Fruit fly (Drosophila melanogaster) whole organism, embryonic: ENCODE results near the gene Rpt5.

Source experiments
- Bdp1 ChIP-seq: fragments of 200-800 bp; sonication (Bioruptor generic); optimal IDR thresholded peaks from 3 replicates; lab custom pipeline; 2016; ENCODE audit warnings: missing biosample characterization, missing genetic modification characterization
- CG10267 ChIP-seq: fragments of 200-800 bp; sonication (Bioruptor generic); optimal IDR thresholded peaks from 2 replicates; lab custom pipeline; 2018; ENCODE audit warnings: missing biosample characterization, mild to moderate bottlenecking, missing genetic modification characterization, moderate library complexity
- CG10959 ChIP-seq: fragments of 200-800 bp; sonication (Bioruptor generic); IDR thresholded peaks from 2 replicates; pipeline ENCODE4 v1.3.6; 2022; ENCODE audit warnings: missing biosample characterization, missing genetic modification characterization
- CG10979 ChIP-seq: fragments of 200-800 bp; sonication (Bioruptor generic); optimal IDR thresholded peaks from 2 replicates; lab custom pipeline; 2018; ENCODE audit warnings: missing biosample characterization, mild to moderate bottlenecking, missing genetic modification characterization, moderate library complexity
- CG13424 ChIP-seq: fragments of 200-800 bp; sonication (Bioruptor generic); optimal IDR thresholded peaks from 2 replicates; lab custom pipeline; 2019; ENCODE audit warnings: missing biosample characterization, mild to moderate bottlenecking, missing genetic modification characterization, moderate library complexity
- CG13894 ChIP-seq: fragments of 200-800 bp; sonication (Bioruptor generic); optimal IDR thresholded peaks from 3 replicates; lab custom pipeline; 2018; ENCODE audit warnings: missing biosample characterization, mild to moderate bottlenecking, missing genetic modification characterization, moderate library complexity
- CG17829 ChIP-seq: fragments of 200-800 bp; optimal IDR thresholded peaks from 2 replicates; lab custom pipeline; 2019; ENCODE audit warnings: missing biosample characterization, mild to moderate bottlenecking, missing genetic modification characterization, moderate library complexity
- CG18262 ChIP-seq: fragments of 200-800 bp; optimal IDR thresholded peaks from 3 replicates; lab custom pipeline; 2019; ENCODE audit warnings: missing biosample characterization, mild to moderate bottlenecking, missing genetic modification characterization, moderate library complexity
- CG2678 ChIP-seq: fragments of 200-800 bp; sonication (Bioruptor generic); optimal IDR thresholded peaks from 3 replicates; lab custom pipeline; 2019; ENCODE audit warnings: missing biosample characterization, mild to moderate bottlenecking, missing genetic modification characterization, moderate library complexity
- CG2712 ChIP-seq: fragments of 200-800 bp; optimal IDR thresholded peaks from 3 replicates; lab custom pipeline; 2019; ENCODE audit warnings: missing biosample characterization, mild to moderate bottlenecking, missing genetic modification characterization, moderate library complexity
- CG31441 ChIP-seq: fragments of 200-800 bp; sonication (Bioruptor generic); IDR thresholded peaks from 2 replicates; pipeline ENCODE4 v1.3.6; 2022; ENCODE audit warnings: missing biosample characterization, missing genetic modification characterization
- CG32772 ChIP-seq: fragments of 200-800 bp; sonication (Bioruptor generic); IDR thresholded peaks from 2 replicates; pipeline ENCODE4 v1.3.6; 2022; ENCODE audit warnings: missing biosample characterization, missing genetic modification characterization
- CG3995 ChIP-seq: fragments of 200-800 bp; sonication (Bioruptor generic); optimal IDR thresholded peaks from 3 replicates; lab custom pipeline; 2016; ENCODE audit warnings: missing biosample characterization, missing genetic modification characterization
- CG4424 ChIP-seq: fragments of 200-800 bp; sonication (Bioruptor generic); optimal IDR thresholded peaks from 3 replicates; lab custom pipeline; 2016; ENCODE audit warnings: missing biosample characterization, missing genetic modification characterization
- CG7839 ChIP-seq: fragments of 200-800 bp; sonication (Bioruptor generic); optimal IDR thresholded peaks from 3 replicates; lab custom pipeline; 2018; ENCODE audit warnings: missing biosample characterization, mild to moderate bottlenecking, missing genetic modification characterization, moderate library complexity
- CG8290 ChIP-seq, 3 experiments: fragments of 200-800 bp; sonication (Bioruptor generic); optimal IDR thresholded peaks; 2 replicates each; lab custom pipeline; 2016 to 2019; ENCODE audit warnings: missing biosample characterization in 3 of 3, missing genetic modification characterization in 3 of 3, mild to moderate bottlenecking in 2 of 3, moderate library complexity in 1 of 3
- CG8478 ChIP-seq: fragments of >200 bp; optimal IDR thresholded peaks from 2 replicates; lab custom pipeline; 2018
- CG9215 ChIP-seq: fragments of 200-800 bp; sonication (Bioruptor generic); IDR thresholded peaks from 2 replicates; pipeline ENCODE4 v1.3.6; 2022; ENCODE audit warnings: missing biosample characterization, missing genetic modification characterization
- Drgx ChIP-seq: fragments of 200-800 bp; sonication (Bioruptor generic); IDR thresholded peaks from 2 replicates; pipeline ENCODE4 v1.3.6; 2022; ENCODE audit warnings: missing biosample characterization, missing genetic modification characterization
- Hr78 ChIP-seq, 2 experiments: fragments of 200-800 bp in 1 of 2; fragments of >200 bp in 1 of 2; sonication (Bioruptor generic) in 1 of 2; optimal IDR thresholded peaks; 2 replicates each; lab custom pipeline; 2017 to 2019; ENCODE audit warnings: missing biosample characterization in 2 of 2, missing genetic modification characterization in 2 of 2, mild to moderate bottlenecking in 1 of 2, moderate library complexity in 1 of 2
- Med ChIP-seq: fragments of 200-800 bp; sonication (Bioruptor generic); peaks from one replicate; lab custom pipeline; 2016; ENCODE audit warnings: missing biosample characterization, missing genetic modification characterization, mild to moderate bottlenecking, inconsistent platforms, moderate library complexity
- Pdp1 ChIP-seq, 2 experiments: fragments of 200-800 bp; sonication (Bioruptor generic); optimal IDR thresholded peaks; 3 replicates each; lab custom pipeline; 2016; ENCODE audit warnings: missing biosample characterization in 2 of 2, missing genetic modification characterization in 2 of 2, mild to moderate bottlenecking in 1 of 2, moderate library complexity in 1 of 2
- Rx ChIP-seq: fragments of 200-800 bp; sonication (Bioruptor generic); IDR thresholded peaks from 2 replicates; pipeline ENCODE4 v1.3.6; 2022; ENCODE audit warnings: missing biosample characterization, missing genetic modification characterization
- Six4 ChIP-seq: fragments of 200-800 bp; sonication (Bioruptor generic); optimal IDR thresholded peaks from 2 replicates; lab custom pipeline; 2016; ENCODE audit warnings: missing biosample characterization, missing genetic modification characterization
- Xrp1 ChIP-seq: fragments of 200-800 bp; sonication (Bioruptor generic); IDR thresholded peaks from 2 replicates; pipeline ENCODE4 v1.3.6; 2022; ENCODE audit warnings: missing biosample characterization, missing genetic modification characterization
- ara ChIP-seq: fragments of 200-800 bp; sonication (Bioruptor generic); IDR thresholded peaks from 2 replicates; pipeline ENCODE4 v1.3.6; 2022; ENCODE audit warnings: missing biosample characterization, missing genetic modification characterization
- chinmo ChIP-seq: fragments of 200-800 bp; sonication (Bioruptor generic); IDR thresholded peaks from 4 replicates; pipeline ENCODE4 v1.3.6; 2022; ENCODE audit warnings: missing biosample characterization, missing genetic modification characterization; ENCODE audit not compliant: partially characterized antibody
- cwo ChIP-seq: fragments of 200-800 bp; sonication (Bioruptor generic); optimal IDR thresholded peaks from 3 replicates; lab custom pipeline; 2017; ENCODE audit warnings: missing biosample characterization, missing genetic modification characterization, mild to moderate bottlenecking, moderate library complexity, missing genetic modification reagents
- dmrt11E ChIP-seq: fragments of 200-800 bp; sonication (Bioruptor generic); optimal IDR thresholded peaks from 3 replicates; lab custom pipeline; 2018; ENCODE audit warnings: missing biosample characterization, mild to moderate bottlenecking, missing genetic modification characterization, moderate library complexity
- gsb ChIP-seq: fragments of 200-800 bp; sonication (Bioruptor generic); IDR thresholded peaks from 2 replicates; pipeline ENCODE4 v1.3.6; 2022; ENCODE audit warnings: missing biosample characterization, missing genetic modification characterization
- hkb ChIP-seq, 2 experiments: fragments of 200-800 bp in 1 of 2; fragments of >200 bp in 1 of 2; sonication (Bioruptor generic) in 1 of 2; IDR thresholded peaks in 1 of 2; optimal IDR thresholded peaks in 1 of 2; 2 replicates each; pipeline versions ENCODE4 v1.3.6 to Lab custom; 2017 to 2022; ENCODE audit warnings: missing biosample characterization in 1 of 2, missing genetic modification characterization in 1 of 2
- lmd ChIP-seq: fragments of 200-800 bp; sonication (Bioruptor generic); IDR thresholded peaks from 2 replicates; pipeline ENCODE4 v1.3.6; 2022; ENCODE audit warnings: missing biosample characterization, missing genetic modification characterization
- lov ChIP-seq, 2 experiments: fragments of 200-800 bp in 1 of 2; fragments of >200 bp in 1 of 2; sonication (Bioruptor generic) in 1 of 2; IDR thresholded peaks in 1 of 2; optimal IDR thresholded peaks in 1 of 2; 2 replicates in 1 of 2; 3 replicates in 1 of 2; pipeline versions ENCODE4 v1.3.6 to Lab custom; 2017 to 2022; ENCODE audit warnings: missing biosample characterization in 1 of 2, missing genetic modification characterization in 1 of 2
- nom ChIP-seq: fragments of 200-800 bp; sonication (Bioruptor generic); optimal IDR thresholded peaks from 2 replicates; lab custom pipeline; 2017; ENCODE audit warnings: missing biosample characterization, missing genetic modification characterization, mild to moderate bottlenecking, moderate library complexity, missing genetic modification reagents
- odd ChIP-seq: fragments of 200-800 bp; sonication (Bioruptor generic); optimal IDR thresholded peaks from 2 replicates; lab custom pipeline; 2017; ENCODE audit warnings: missing biosample characterization, mild to moderate bottlenecking, missing genetic modification characterization
- pnt ChIP-seq: fragments of 200-800 bp; sonication (Bioruptor generic); optimal IDR thresholded peaks from 3 replicates; lab custom pipeline; 2016; ENCODE audit warnings: missing biosample characterization, missing genetic modification characterization
- prd ChIP-seq, 3 experiments: fragments of >200 bp in 2 of 3; fragments of 200-800 bp in 1 of 3; sonication (Bioruptor generic) in 1 of 3; optimal IDR thresholded peaks in 2 of 3; IDR thresholded peaks in 1 of 3; 2 replicates in 2 of 3; 3 replicates in 1 of 3; pipeline versions ENCODE4 v1.3.6 to Lab custom; 2017 to 2022; ENCODE audit warnings: missing biosample characterization in 1 of 3, missing genetic modification characterization in 1 of 3
- row ChIP-seq: fragments of 200-800 bp; sonication (Bioruptor generic); IDR thresholded peaks from 3 replicates; pipeline ENCODE4 v1.3.6; 2022; ENCODE audit warnings: missing biosample characterization, missing genetic modification characterization
- sens ChIP-seq: fragments of 200-800 bp; sonication (Bioruptor generic); peaks from one replicate; lab custom pipeline; 2016; ENCODE audit warnings: missing biosample characterization, missing genetic modification characterization
- sim ChIP-seq: fragments of 200-800 bp; sonication (Bioruptor generic); IDR thresholded peaks from 2 replicates; pipeline ENCODE4 v1.3.6; 2022; ENCODE audit warnings: missing biosample characterization, missing genetic modification characterization
- stc ChIP-seq: fragments of 200-800 bp; sonication (Bioruptor generic); IDR thresholded peaks from 2 replicates; pipeline ENCODE4 v1.3.6; 2022; ENCODE audit warnings: missing biosample characterization, missing genetic modification characterization
- tin ChIP-seq: fragments of 200-800 bp; sonication (Bioruptor generic); optimal IDR thresholded peaks from 3 replicates; lab custom pipeline; 2016; ENCODE audit warnings: missing biosample characterization, missing genetic modification characterization
- tx ChIP-seq: fragments of 200-800 bp; sonication (Bioruptor generic); optimal IDR thresholded peaks from 2 replicates; lab custom pipeline; 2016; ENCODE audit warnings: missing biosample characterization, missing genetic modification characterization
- zf30C ChIP-seq: fragments of 200-800 bp; sonication (Bioruptor generic); optimal IDR thresholded peaks from 3 replicates; lab custom pipeline; 2018; ENCODE audit warnings: missing biosample characterization, mild to moderate bottlenecking, missing genetic modification characterization
- zfh1 ChIP-seq: fragments of 200-800 bp; sonication (Bioruptor generic); IDR thresholded peaks from 3 replicates; pipeline ENCODE4 v1.3.6; 2022; ENCODE audit warnings: missing biosample characterization, missing genetic modification characterization

Rpt5 gene

DNA sequence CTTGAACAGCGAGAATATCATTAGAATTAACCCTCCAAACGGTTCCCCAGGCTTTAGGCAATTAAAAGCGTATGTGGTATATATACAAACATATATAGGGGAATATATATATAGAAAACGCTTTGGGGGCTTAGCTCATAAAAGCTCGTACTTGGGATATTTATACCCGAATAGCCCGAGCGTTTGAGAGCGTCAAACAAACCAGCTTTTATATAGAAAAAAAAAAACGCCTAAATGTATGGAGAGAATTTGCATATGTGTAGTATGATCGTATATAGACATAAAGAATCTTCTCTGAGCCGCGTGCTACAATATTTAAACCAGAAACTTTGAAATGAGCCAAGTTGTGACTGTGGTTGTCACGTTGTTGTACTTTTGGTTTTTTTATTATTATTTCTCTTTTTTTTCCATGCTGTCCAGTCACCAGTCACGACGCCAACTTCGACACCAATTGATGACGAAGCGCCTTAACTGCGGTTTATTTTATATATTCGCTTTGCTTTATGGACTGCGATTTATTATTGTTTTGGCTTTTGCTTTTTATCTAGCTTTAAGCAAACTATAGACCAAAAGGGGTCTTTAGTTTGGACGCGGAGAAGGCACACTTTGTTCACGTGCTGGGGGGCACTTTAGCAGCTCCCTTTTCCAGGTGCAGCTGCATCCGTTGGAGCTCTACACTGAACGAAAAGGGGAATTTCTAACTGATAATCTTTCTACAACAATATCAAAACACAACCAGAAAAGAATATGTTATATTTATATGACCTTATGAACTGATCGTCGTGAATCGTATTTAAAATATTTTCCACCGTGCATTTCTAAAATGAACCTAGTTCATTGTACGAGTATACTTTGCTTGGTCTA lies 34.3 kb downstream of the Rpt5 start:
- peak; percentile 7 for TF ChIP-seq CG8290 (GFP tag; optimal IDR thresholded peaks at IDR 0.05; lab: Kevin White, UChicago)
- no peak for TF ChIP-seq CG8290 (tag; optimal IDR thresholded peaks at IDR 0.05; lab: Kevin White, UChicago)
- peak; percentile 19; the same call in 1 of the 2 replicates for TF ChIP-seq lmd (GFP tag; lab: Robert Waterston, UW)
- TF ChIP-seq dmrt11E: peak; percentile 6
- no peak for TF ChIP-seq stc
- TF ChIP-seq CG18262 (tag; lab: Kevin White, UChicago): peak; percentile 54
- TF ChIP-seq odd (GFP tag; lab: Kevin White, UChicago): no peak
- TF ChIP-seq CG13424 (tag; lab: Kevin White, UChicago): no peak
- peak; percentile 36 for TF ChIP-seq cwo (GFP tag; lab: Kevin White, UChicago)
- peak; percentile 19 for TF ChIP-seq CG10267 (tag; lab: Kevin White, UChicago)
- TF ChIP-seq hkb (optimal IDR thresholded peaks at IDR 0.05; lab: Kevin White, UChicago): no peak
- TF ChIP-seq hkb (GFP tag; IDR thresholded peaks at IDR 0.05; lab: Robert Waterston, UW): 0 out of 2 replicates have a peak, but pooled peaks have one; percentile 7
- no peak for TF ChIP-seq Six4 (GFP tag; lab: Kevin White, UChicago)
- TF ChIP-seq sim (GFP tag; lab: Robert Waterston, UW): peak; percentile 52; the same call in 1 of the 2 replicates
- peak; percentile 17 for TF ChIP-seq CG7839 (tag; lab: Kevin White, UChicago)
- TF ChIP-seq ara (GFP tag; lab: Robert Waterston, UW): peak; percentile 73
- peak; percentile 66 for TF ChIP-seq CG3995
- TF ChIP-seq CG13894 (tag; lab: Kevin White, UChicago): peak; percentile 83
- TF ChIP-seq nom (GFP tag; lab: Kevin White, UChicago): peak; percentile 13
- peak; percentile 60 for TF ChIP-seq CG17829 (tag; lab: Kevin White, UChicago)
- TF ChIP-seq lov (optimal IDR thresholded peaks at IDR 0.05; lab: Kevin White, UChicago): no peak
- 0 out of 3 replicates have a peak, but pooled peaks have one; percentile 57 for TF ChIP-seq lov (GFP tag; IDR thresholded peaks at IDR 0.05; lab: Robert Waterston, UW)
- no peak for TF ChIP-seq tin (GFP tag; lab: Kevin White, UChicago)
- peak; percentile 45; the same call in 1 of the 3 replicates for TF ChIP-seq zfh1 (GFP tag; lab: Robert Waterston, UW)
- no peak for TF ChIP-seq prd (optimal IDR thresholded peaks at IDR 0.05; lab: Kevin White, UChicago)
- TF ChIP-seq prd (GFP tag; IDR thresholded peaks at IDR 0.05; lab: Robert Waterston, UW): peak; percentile 34; the same call in 1 of the 3 replicates
- no peak for TF ChIP-seq CG8478
- TF ChIP-seq CG2712 (tag; lab: Kevin White, UChicago): peak; percentile 50
- peak; percentile 41 for TF ChIP-seq Med (GFP tag; lab: Kevin White, UChicago)
- no peak for TF ChIP-seq gsb (GFP tag; lab: Robert Waterston, UW)
- peak; percentile 50 for TF ChIP-seq CG10979
- TF ChIP-seq Xrp1: peak; percentile 78
- 0 out of 4 replicates have a peak, but pooled peaks have one; percentile 61 for TF ChIP-seq chinmo (GFP tag; lab: Robert Waterston, UW)
- peak; percentile 73 for TF ChIP-seq sens (GFP tag; lab: Kevin White, UChicago)
- peak; percentile 29; the same call in 1 of the 2 replicates for TF ChIP-seq CG10959
- TF ChIP-seq pnt (GFP tag; lab: Kevin White, UChicago): peak; percentile 19
- peak; percentile 55 for TF ChIP-seq CG4424 (GFP tag; lab: Kevin White, UChicago)
- TF ChIP-seq Bdp1 (GFP tag; lab: Kevin White, UChicago): no peak
- 0 out of 3 replicates have a peak, but pooled peaks have one; percentile 16 for TF ChIP-seq row (GFP tag; lab: Robert Waterston, UW)
- TF ChIP-seq zf30C (GFP tag; lab: Kevin White, UChicago): peak; percentile 39
- TF ChIP-seq CG2678 (tag; lab: Kevin White, UChicago): peak; percentile 6
- peak in 1 of 2 experiments; percentile 27 for TF ChIP-seq Pdp1 (GFP tag; optimal IDR thresholded peaks at IDR 0.05; lab: Kevin White, UChicago)
- TF ChIP-seq CG31441 (GFP tag; lab: Robert Waterston, UW): peak; percentile 49; the same call in 1 of the 2 replicates
- TF ChIP-seq CG9215: no peak
- peak; percentile 34; the same call in 1 of the 2 replicates for TF ChIP-seq CG32772 (GFP tag; lab: Robert Waterston, UW)
- TF ChIP-seq Drgx (GFP tag; lab: Robert Waterston, UW): peak; percentile 66
- no peak for TF ChIP-seq tx (GFP tag; lab: Kevin White, UChicago)
- TF ChIP-seq Rx (GFP tag; lab: Robert Waterston, UW): no peak
- TF ChIP-seq Hr78 (GFP tag; optimal IDR thresholded peaks at IDR 0.05; lab: Kevin White, UChicago): peak in 1 of 2 experiments; percentile 25
